Fruit fly (Drosophila melanogaster) whole organism, embryonic: ENCODE measurements around the gene cac.

Source experiments
- ATbp ChIP-seq: fragments of 200-800 bp; sonication (Bioruptor generic); optimal IDR thresholded peaks from 2 replicates; lab custom pipeline; 2017; ENCODE audit warnings: missing biosample characterization, mild to moderate bottlenecking, missing genetic modification characterization, missing genetic modification reagents
- C15 ChIP-seq: fragments of 200-800 bp; sonication (Bioruptor generic); IDR thresholded peaks from 3 replicates; pipeline ENCODE4 v1.3.6; 2022; ENCODE audit warnings: missing biosample characterization, missing genetic modification characterization
- CG10321 ChIP-seq: fragments of 200-800 bp; sonication (Bioruptor generic); IDR thresholded peaks from 2 replicates; pipeline ENCODE4 v1.3.6; 2022; ENCODE audit warnings: missing biosample characterization, missing genetic modification characterization
- CG11723 ChIP-seq: fragments of 200-800 bp; sonication (Bioruptor generic); optimal IDR thresholded peaks from 2 replicates; lab custom pipeline; 2017; ENCODE audit warnings: missing biosample characterization, mild to moderate bottlenecking, missing genetic modification characterization
- CG12219 ChIP-seq: fragments of 200-800 bp; sonication (Bioruptor generic); optimal IDR thresholded peaks from 3 replicates; lab custom pipeline; 2018; ENCODE audit warnings: missing biosample characterization, mild to moderate bottlenecking, missing genetic modification characterization
- CG13287 ChIP-seq: fragments of 200-800 bp; sonication (Bioruptor generic); IDR thresholded peaks from 2 replicates; pipeline ENCODE4 v1.3.6; 2022; ENCODE audit warnings: missing biosample characterization, missing genetic modification characterization; ENCODE audit not compliant: partially characterized antibody
- CG14014 ChIP-seq: fragments of 200-800 bp; sonication (Bioruptor generic); IDR thresholded peaks from 2 replicates; pipeline ENCODE4 v1.3.6; 2022; ENCODE audit warnings: missing biosample characterization, missing genetic modification characterization
- CG14050 ChIP-seq: fragments of 200-800 bp; sonication (Bioruptor generic); IDR thresholded peaks from 3 replicates; pipeline ENCODE4 v1.3.6; 2022; ENCODE audit warnings: missing biosample characterization, missing genetic modification characterization
- CG1602 ChIP-seq: fragments of 200-800 bp; sonication (Bioruptor generic); optimal IDR thresholded peaks from 3 replicates; lab custom pipeline; 2016; ENCODE audit warnings: missing biosample characterization, missing genetic modification characterization
- CG17612 ChIP-seq: fragments of 200-800 bp; sonication (Bioruptor generic); IDR thresholded peaks from 2 replicates; pipeline ENCODE4 v1.3.6; 2022; ENCODE audit warnings: missing biosample characterization, missing genetic modification characterization
- CG18011 ChIP-seq: fragments of 200-800 bp; sonication (Bioruptor generic); optimal IDR thresholded peaks from 2 replicates; lab custom pipeline; 2017; ENCODE audit warnings: missing biosample characterization, missing genetic modification characterization, mild to moderate bottlenecking, moderate library complexity, missing genotype
- CG1832 ChIP-seq: fragments of 200-800 bp; sonication (Bioruptor generic); optimal IDR thresholded peaks from 2 replicates; lab custom pipeline; 2017; ENCODE audit warnings: missing biosample characterization, mild to moderate bottlenecking, missing genetic modification characterization, inconsistent platforms
- CG2120 ChIP-seq: fragments of 200-800 bp; sonication (Bioruptor generic); optimal IDR thresholded peaks from 3 replicates; lab custom pipeline; 2016; ENCODE audit warnings: missing biosample characterization, missing genetic modification characterization
- CG3407 ChIP-seq: fragments of 200-800 bp; sonication (Bioruptor generic); optimal IDR thresholded peaks from 2 replicates; lab custom pipeline; 2018; ENCODE audit warnings: missing biosample characterization, mild to moderate bottlenecking, missing genetic modification characterization
- CG4282 ChIP-seq: fragments of 200-800 bp; sonication (Bioruptor generic); optimal IDR thresholded peaks from 2 replicates; lab custom pipeline; 2016; ENCODE audit warnings: missing biosample characterization, missing genetic modification characterization
- CG6791 ChIP-seq: fragments of 200-800 bp; sonication (Bioruptor generic); IDR thresholded peaks from 3 replicates; pipeline ENCODE4 v1.3.6; 2022; ENCODE audit warnings: missing biosample characterization, missing genetic modification characterization; ENCODE audit not compliant: partially characterized antibody
- CG7963 ChIP-seq: fragments of 200-800 bp; sonication (Bioruptor generic); IDR thresholded peaks from 3 replicates; pipeline ENCODE4 v1.3.6; 2022; ENCODE audit warnings: missing biosample characterization, missing genetic modification characterization; ENCODE audit not compliant: partially characterized antibody
- CG8478 ChIP-seq: fragments of >200 bp; optimal IDR thresholded peaks from 2 replicates; lab custom pipeline; 2018
- CG9876 ChIP-seq: fragments of 200-800 bp; sonication (Bioruptor generic); optimal IDR thresholded peaks from 2 replicates; lab custom pipeline; 2016; ENCODE audit warnings: missing biosample characterization, missing genetic modification characterization
- CoRest ChIP-seq: fragments of 200-800 bp; sonication (Bioruptor generic); optimal IDR thresholded peaks from 3 replicates; lab custom pipeline; 2018; ENCODE audit warnings: missing biosample characterization, mild to moderate bottlenecking, missing genetic modification characterization, moderate library complexity
- Dip2 ChIP-seq: fragments of 200-800 bp; sonication (Bioruptor generic); IDR thresholded peaks from 2 replicates; pipeline ENCODE4 v1.3.6; 2022; ENCODE audit warnings: missing biosample characterization, missing genetic modification characterization
- Dref ChIP-seq: fragments of 200-800 bp; sonication (Bioruptor generic); IDR thresholded peaks from 2 replicates; pipeline ENCODE4 v1.3.6; 2022; ENCODE audit warnings: missing biosample characterization, missing genetic modification characterization
- Fer1 ChIP-seq: fragments of 200-800 bp; sonication (Bioruptor generic); optimal IDR thresholded peaks from 2 replicates; lab custom pipeline; 2017; ENCODE audit warnings: missing biosample characterization, mild to moderate bottlenecking, missing genetic modification characterization
- GATAe ChIP-seq: fragments of 200-800 bp; sonication (Bioruptor generic); conservative IDR thresholded peaks from 2 replicates; pipeline ENCODE4 v1.3.6; 2022; ENCODE audit warnings: missing biosample characterization, missing genetic modification characterization
- HmgZ ChIP-seq: fragments of 200-800 bp; sonication (Bioruptor generic); optimal IDR thresholded peaks from 2 replicates; lab custom pipeline; 2018; ENCODE audit warnings: missing biosample characterization, mild to moderate bottlenecking, missing genetic modification characterization
- MESR4 ChIP-seq: fragments of 200-800 bp; sonication (Bioruptor generic); optimal IDR thresholded peaks from 2 replicates; lab custom pipeline; 2018; ENCODE audit warnings: missing biosample characterization, mild to moderate bottlenecking, missing genetic modification characterization, moderate library complexity
- Opbp ChIP-seq: fragments of 200-800 bp; sonication (Bioruptor generic); IDR thresholded peaks from 3 replicates; pipeline ENCODE4 v1.3.6; 2022; ENCODE audit warnings: missing biosample characterization, missing genetic modification characterization; ENCODE audit not compliant: partially characterized antibody
- Pdp1 ChIP-seq, 2 experiments: fragments of 200-800 bp; sonication (Bioruptor generic); optimal IDR thresholded peaks; 3 replicates each; lab custom pipeline; 2016; ENCODE audit warnings: missing biosample characterization in 2 of 2, missing genetic modification characterization in 2 of 2, mild to moderate bottlenecking in 1 of 2, moderate library complexity in 1 of 2
- al ChIP-seq: fragments of 200-800 bp; sonication (Bioruptor generic); IDR thresholded peaks from 2 replicates; pipeline ENCODE4 v1.3.6; 2022; ENCODE audit warnings: missing biosample characterization, missing genetic modification characterization
- ap ChIP-seq: fragments of 200-800 bp; sonication (Bioruptor generic); IDR thresholded peaks from 2 replicates; pipeline ENCODE4 v1.3.6; 2022; ENCODE audit warnings: missing biosample characterization, missing genetic modification characterization
- btn ChIP-seq: fragments of 200-800 bp; sonication (Bioruptor generic); optimal IDR thresholded peaks from 2 replicates; lab custom pipeline; 2016; ENCODE audit warnings: missing biosample characterization, missing genetic modification characterization
- disco-r ChIP-seq: fragments of 200-800 bp; sonication (Bioruptor generic); optimal IDR thresholded peaks from 2 replicates; lab custom pipeline; 2016; ENCODE audit warnings: missing biosample characterization, missing genetic modification characterization
- en ChIP-seq: fragments of 200-800 bp; sonication (Bioruptor generic); optimal IDR thresholded peaks from 2 replicates; lab custom pipeline; 2016; ENCODE audit warnings: missing biosample characterization, missing genetic modification characterization
- ewg ChIP-seq: fragments of 200-800 bp; sonication (Bioruptor generic); optimal IDR thresholded peaks from 3 replicates; lab custom pipeline; 2017; ENCODE audit warnings: mild to moderate bottlenecking, missing biosample characterization, missing genetic modification reagents, missing genetic modification characterization
- hkb ChIP-seq, 2 experiments: fragments of 200-800 bp in 1 of 2; fragments of >200 bp in 1 of 2; sonication (Bioruptor generic) in 1 of 2; IDR thresholded peaks in 1 of 2; optimal IDR thresholded peaks in 1 of 2; 2 replicates each; pipeline versions ENCODE4 v1.3.6 to Lab custom; 2017 to 2022; ENCODE audit warnings: missing biosample characterization in 1 of 2, missing genetic modification characterization in 1 of 2
- klu ChIP-seq: fragments of 200-800 bp; sonication (Bioruptor generic); IDR thresholded peaks from 2 replicates; pipeline ENCODE4 v1.3.6; 2022; ENCODE audit warnings: missing biosample characterization, missing genetic modification characterization
- knrl ChIP-seq: fragments of 200-800 bp; sonication (Bioruptor generic); IDR thresholded peaks from 3 replicates; pipeline ENCODE4 v1.3.6; 2022; ENCODE audit warnings: missing biosample characterization, missing genetic modification characterization; ENCODE audit not compliant: partially characterized antibody
- nerfin-2 ChIP-seq: fragments of 200-800 bp; sonication (Bioruptor generic); IDR thresholded peaks from 2 replicates; pipeline ENCODE4 v1.3.6; 2022; ENCODE audit warnings: missing biosample characterization, missing genetic modification characterization; ENCODE audit not compliant: partially characterized antibody
- pros ChIP-seq: fragments of 200-800 bp; sonication (Bioruptor generic); optimal IDR thresholded peaks from 3 replicates; lab custom pipeline; 2019; ENCODE audit warnings: missing biosample characterization, mild to moderate bottlenecking, missing genetic modification characterization, moderate library complexity
- ranshi ChIP-seq: fragments of 200-800 bp; sonication (Bioruptor generic); IDR thresholded peaks from 2 replicates; pipeline ENCODE4 v1.3.6; 2022; ENCODE audit warnings: missing biosample characterization, missing genetic modification characterization
- slbo ChIP-seq: fragments of 200-800 bp; sonication (Bioruptor generic); IDR thresholded peaks from 2 replicates; pipeline ENCODE4 v1.3.6; 2022; ENCODE audit warnings: missing biosample characterization, missing genetic modification characterization
- slp2 ChIP-seq: fragments of 200-800 bp; sonication (Bioruptor generic); optimal IDR thresholded peaks from 2 replicates; lab custom pipeline; 2016; ENCODE audit warnings: missing biosample characterization, missing genetic modification characterization
- sug ChIP-seq: fragments of 200-800 bp; optimal IDR thresholded peaks from 2 replicates; lab custom pipeline; 2019; ENCODE audit warnings: missing biosample characterization, mild to moderate bottlenecking, missing genetic modification characterization, moderate library complexity
- tll ChIP-seq, 2 experiments: fragments of 200-800 bp in 1 of 2; fragments of >200 bp in 1 of 2; sonication (Bioruptor generic) in 1 of 2; optimal IDR thresholded peaks; 2 replicates each; lab custom pipeline; 2017 to 2019; ENCODE audit warnings: missing biosample characterization in 2 of 2, missing genetic modification characterization in 2 of 2, mild to moderate bottlenecking in 1 of 2, moderate library complexity in 1 of 2
- tna ChIP-seq: fragments of 200-800 bp; sonication (Bioruptor generic); IDR thresholded peaks from 2 replicates; pipeline ENCODE4 v1.3.6; 2022; ENCODE audit warnings: missing biosample characterization, missing genetic modification characterization; ENCODE audit not compliant: partially characterized antibody
- vnd ChIP-seq: fragments of 200-800 bp; sonication (Bioruptor generic); IDR thresholded peaks from 3 replicates; pipeline ENCODE4 v1.3.6; 2022; ENCODE audit warnings: missing biosample characterization, missing genetic modification characterization; ENCODE audit not compliant: partially characterized antibody
- wek ChIP-seq: fragments of 200-800 bp; sonication (Bioruptor generic); optimal IDR thresholded peaks from 3 replicates; lab custom pipeline; 2018; ENCODE audit warnings: missing biosample characterization, mild to moderate bottlenecking, missing genetic modification characterization, moderate library complexity

Gene cac

dm6 chrX:12018440-12019101, 33.7 kb upstream of the cac start, which contains the start of gene Lsm12a (continued):
- TF ChIP-seq hkb (optimal IDR thresholded peaks at IDR 0.05; lab: Kevin White, UChicago), result no peak
- no peak for TF ChIP-seq hkb (GFP tag; IDR thresholded peaks at IDR 0.05; lab: Robert Waterston, UW)
- peak; percentile 27; the same call in 1 of the 2 replicates for TF ChIP-seq CG13287 (GFP tag; lab: Robert Waterston, UW)
- peak; percentile 9 for TF ChIP-seq HmgZ (tag; lab: Kevin White, UChicago)
- TF ChIP-seq CG18011 (GFP tag; lab: Kevin White, UChicago), result no peak
- no peak for TF ChIP-seq ATbp (GFP tag; lab: Kevin White, UChicago)
- TF ChIP-seq CG6791 (GFP tag; lab: Robert Waterston, UW), result peak; percentile 77; the same call in 2 of the 3 replicates
- peak; percentile 42; the same call in 2 of the 3 replicates for TF ChIP-seq vnd (GFP tag; lab: Robert Waterston, UW)
- no peak for TF ChIP-seq Dip2
- no peak for TF ChIP-seq ap (GFP tag; lab: Robert Waterston, UW)
- TF ChIP-seq CG2120 (GFP tag; lab: Kevin White, UChicago), result no peak
- peak; percentile 54 for TF ChIP-seq knrl (GFP tag; lab: Robert Waterston, UW)
- peak; percentile 52 for TF ChIP-seq CG8478 (lab: Kevin White, UChicago)
- peak; percentile 82 for TF ChIP-seq CG1832
- TF ChIP-seq wek (GFP tag; lab: Kevin White, UChicago), result no peak
- TF ChIP-seq CG12219 (GFP tag; lab: Kevin White, UChicago), result no peak
- no peak for TF ChIP-seq CG11723 (GFP tag; lab: Kevin White, UChicago)
- TF ChIP-seq CG7963 (GFP tag; lab: Robert Waterston, UW), result peak; percentile 58
- TF ChIP-seq CG3407, result no peak
- TF ChIP-seq MESR4 (GFP tag; lab: Kevin White, UChicago), result peak; percentile 85
- no peak for TF ChIP-seq Fer1
- peak; percentile 77 for TF ChIP-seq Dref (GFP tag; lab: Robert Waterston, UW)
- no peak for TF ChIP-seq slbo (GFP tag; lab: Robert Waterston, UW)
- TF ChIP-seq CG4282 (GFP tag; lab: Kevin White, UChicago), result no peak
- no peak for TF ChIP-seq pros (GFP tag; lab: Kevin White, UChicago)
- no peak for TF ChIP-seq GATAe (GFP tag; lab: Robert Waterston, UW)
- no peak for TF ChIP-seq al (GFP tag; lab: Robert Waterston, UW)
- TF ChIP-seq Opbp (GFP tag; lab: Robert Waterston, UW), result peak; percentile 60; the same call in 2 of the 3 replicates

DNA sequence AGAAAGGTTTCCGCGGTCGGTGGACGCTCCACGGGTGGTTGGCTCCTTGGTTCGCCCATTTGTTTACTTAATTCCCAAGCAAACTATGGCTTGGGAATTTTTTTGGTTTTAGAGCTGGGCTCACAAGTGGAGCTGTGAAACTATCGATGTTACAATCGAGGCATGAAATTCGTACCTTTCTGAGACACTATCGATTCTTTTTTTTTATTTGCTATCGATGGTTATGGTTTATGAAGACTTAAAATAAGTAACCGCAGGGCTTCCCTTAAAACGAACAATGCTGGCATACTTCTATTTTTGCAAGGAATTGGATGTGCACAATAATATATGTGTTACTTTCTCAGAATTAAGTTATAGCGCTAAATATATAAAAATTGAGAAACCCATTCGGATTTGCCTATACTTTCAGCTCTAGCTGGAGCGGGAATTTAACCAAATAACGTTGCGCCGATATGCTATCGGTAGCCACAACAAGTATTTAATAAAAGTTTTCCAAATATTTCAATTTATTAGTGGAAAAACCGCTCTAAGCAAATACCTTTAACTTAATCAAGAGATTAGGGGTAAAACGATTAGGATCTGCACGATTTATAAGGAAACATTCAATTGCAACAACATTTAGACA, 33.0 kb upstream of the cac start, which contains the start of gene Chrac-16:
Chrac-16 (minus strand) TSS at position 147 of the 625 bp plus-strand sequence.
- TF ChIP-seq CG17612 (no peak), en (GFP tag; lab: Kevin White, UChicago) (no peak), CG1602 (GFP tag; lab: Kevin White, UChicago) (no peak), CG9876 (GFP tag; lab: Kevin White, UChicago) (no peak), tll (GFP tag; optimal IDR thresholded peaks at IDR 0.05; lab: Kevin White, UChicago) (no peak), tna (peak; percentile 70), btn (GFP tag; lab: Kevin White, UChicago) (no peak), disco-r (GFP tag; lab: Kevin White, UChicago) (no peak), ranshi (GFP tag; lab: Robert Waterston, UW) (no peak), CG14014 (no peak), Pdp1 (GFP tag; optimal IDR thresholded peaks at IDR 0.05; lab: Kevin White, UChicago) (no peak), nerfin-2 (GFP tag; lab: Robert Waterston, UW) (peak; percentile 69), CG10321 (GFP tag; lab: Robert Waterston, UW) (no peak), slp2 (GFP tag; lab: Kevin White, UChicago) (no peak), ewg (GFP tag; lab: Kevin White, UChicago) (no peak), CoRest (tag; lab: Kevin White, UChicago) (no peak), knrl (GFP tag; lab: Robert Waterston, UW) (peak; percentile 80), C15 (no peak), sug (no peak), CG14050 (GFP tag; lab: Robert Waterston, UW) (no peak), klu (GFP tag; lab: Robert Waterston, UW) (no peak), CG12219 (GFP tag; lab: Kevin White, UChicago) (no peak)
